Worm (Caenorhabditis elegans): ENCODE data around the gene erd-2.2.

ce11 chrIII:5915926-5916325 lies 9.1 kb downstream of the erd-2.2 start:
- TF ChIP-seq unc-62 (GFP tag; optimal IDR thresholded peaks at IDR 0.05) (no peak), nhr-21 (tag; optimal IDR thresholded peaks at IDR 0.05) (no peak), skn-1 (tag; optimal IDR thresholded peaks at IDR 0.05) (peak; percentile 57)
